Worm (Caenorhabditis elegans): Measurements from ENCODE around the gene Y54E2A.4.

Gene Y54E2A.4

ce11 chrII:14814894-14815568 is 60.6 kb downstream of the Y54E2A.4 start, which contains the start of gene W01D2.1:
Gene W01D2.1 (plus strand): TSS chrII:14815518.
- no peak for TF ChIP-seq unc-62 (GFP tag; optimal IDR thresholded peaks at IDR 0.05)

- no peak for TF ChIP-seq unc-62 (GFP tag; optimal IDR thresholded peaks at IDR 0.05)
Observed at ce11 chrII:14816086-14816485, 61.7 kb downstream of the Y54E2A.4 start.

- TF ChIP-seq unc-62 (GFP tag; optimal IDR thresholded peaks at IDR 0.05), result no peak
Observed at ce11 chrII:14818376-14818775, 64.0 kb downstream of the Y54E2A.4 start, which contains the start of gene nhr-61. Gene nhr-61 (minus strand): TSS chrII:14818543.

- TF ChIP-seq unc-62 (GFP tag; optimal IDR thresholded peaks at IDR 0.05), result no peak
Observed at ce11 chrII:14819258-14819985, 65.0 kb downstream of the Y54E2A.4 start.

ce11 chrII:14820460-14820859 is 66.0 kb downstream of the Y54E2A.4 start:
- no peak for TF ChIP-seq unc-62 (GFP tag; optimal IDR thresholded peaks at IDR 0.05)

ce11 chrII:14822419-14822818 is 68.0 kb downstream of the Y54E2A.4 start:
- TF ChIP-seq unc-62 (GFP tag; optimal IDR thresholded peaks at IDR 0.05), result no peak

- no peak for TF ChIP-seq unc-62 (GFP tag; optimal IDR thresholded peaks at IDR 0.05)
Observed at ce11 chrII:14825413-14825812, 71.0 kb downstream of the Y54E2A.4 start.
